Worm (Caenorhabditis elegans) whole organism, L3 larva: ENCODE data around the gene best-9.
A peak's percentile ranks its signal among the peaks of the same experiment; 100 is the strongest.

Experiments
- R02D3.7 ChIP-seq: fragments of 150-350 bp; optimal IDR thresholded peaks from 2 replicates; lab custom pipeline; 2014; ENCODE audit warnings: missing biosample characterization, missing genetic modification characterization
- ZK546.5 ChIP-seq: sonication (generic microtip); optimal IDR thresholded peaks from 2 replicates; lab custom pipeline; 2017; ENCODE audit warnings: missing biosample characterization, missing genetic modification characterization
- aly-2 ChIP-seq: fragments of 150-350 bp; optimal IDR thresholded peaks from 2 replicates; lab custom pipeline; 2014; ENCODE audit warnings: missing biosample characterization, missing genetic modification characterization
- ceh-16 ChIP-seq: sonication (generic microtip); optimal IDR thresholded peaks from 2 replicates; lab custom pipeline; 2017; ENCODE audit warnings: missing biosample characterization, missing genetic modification characterization
- ceh-9 ChIP-seq: sonication (generic microtip); optimal IDR thresholded peaks from 2 replicates; lab custom pipeline; 2018; ENCODE audit warnings: missing biosample characterization, missing genetic modification characterization
- daf-12 ChIP-seq: fragments of 150-350 bp; optimal IDR thresholded peaks from 2 replicates; lab custom pipeline; 2014; ENCODE audit warnings: missing biosample characterization, missing genetic modification reagents, missing genetic modification characterization
- egl-27 ChIP-seq: sonication (generic microtip); optimal IDR thresholded peaks from 4 replicates; lab custom pipeline; 2017; ENCODE audit warnings: missing biosample characterization, missing genetic modification reagents, missing genetic modification characterization
- egl-5 ChIP-seq: fragments of 150-350 bp; optimal IDR thresholded peaks from 2 replicates; lab custom pipeline; 2017; ENCODE audit warnings: missing biosample characterization, missing genetic modification reagents, missing genetic modification characterization, inconsistent platforms
- elt-2 ChIP-seq: sonication (generic microtip); optimal IDR thresholded peaks from 2 replicates; lab custom pipeline; 2016; ENCODE audit warnings: missing genetic modification reagents, mild to moderate bottlenecking, missing genetic modification characterization, missing compliant biosample characterization
- elt-3 ChIP-seq, 3 experiments: fragments of 150-350 bp in 1 of 3; sonication (generic microtip) in 2 of 3; optimal IDR thresholded peaks; 2 replicates in 2 of 3; 4 replicates in 1 of 3; lab custom pipeline; 2014 to 2017; ENCODE audit warnings: missing biosample characterization in 3 of 3, missing genetic modification characterization in 3 of 3
- eor-1 ChIP-seq, 2 experiments: fragments of 150-350 bp; optimal IDR thresholded peaks; 2 replicates each; lab custom pipeline; 2014 to 2018; ENCODE audit warnings: missing biosample characterization in 2 of 2, missing genetic modification characterization in 2 of 2
- fkh-2 ChIP-seq: fragments of 150-350 bp; optimal IDR thresholded peaks from 2 replicates; lab custom pipeline; 2014; ENCODE audit warnings: missing biosample characterization, missing genetic modification reagents, missing genetic modification characterization
- fos-1 ChIP-seq: fragments of 150-350 bp; optimal IDR thresholded peaks from 2 replicates; lab custom pipeline; 2014; ENCODE audit warnings: missing biosample characterization, missing genetic modification characterization
- hmg-11 ChIP-seq: sonication (generic microtip); optimal IDR thresholded peaks from 2 replicates; lab custom pipeline; 2016; ENCODE audit warnings: missing genetic modification characterization, missing compliant biosample characterization
- lin-15B ChIP-seq: fragments of 150-350 bp; optimal IDR thresholded peaks from 2 replicates; lab custom pipeline; 2014; ENCODE audit warnings: missing biosample characterization, missing genetic modification characterization
- lin-39 ChIP-seq: fragments of 150-350 bp; optimal IDR thresholded peaks from 2 replicates; lab custom pipeline; 2018; ENCODE audit warnings: missing biosample characterization, missing genetic modification reagents, missing genetic modification characterization
- lsy-12 ChIP-seq: sonication (generic microtip); optimal IDR thresholded peaks from 2 replicates; lab custom pipeline; 2016; ENCODE audit warnings: mild to moderate bottlenecking, missing genetic modification characterization, missing compliant biosample characterization
- mdl-1 ChIP-seq: fragments of 150-350 bp; optimal IDR thresholded peaks from 2 replicates; lab custom pipeline; 2014; ENCODE audit warnings: missing biosample characterization, missing genetic modification characterization
- mml-1 ChIP-seq: fragments of 150-350 bp; sonication (generic microtip); optimal IDR thresholded peaks from 3 replicates; lab custom pipeline; 2014; ENCODE audit warnings: missing biosample characterization, missing genetic modification characterization
- nfya-1 ChIP-seq: sonication (generic microtip); optimal IDR thresholded peaks from 2 replicates; lab custom pipeline; 2017; ENCODE audit warnings: missing genetic modification characterization, mild to moderate bottlenecking, missing compliant biosample characterization, antibody characterized with exemption, moderate library complexity; ENCODE audit not compliant: insufficient read depth
- nhr-11 ChIP-seq: fragments of 150-350 bp; optimal IDR thresholded peaks from 2 replicates; lab custom pipeline; 2014; ENCODE audit warnings: missing biosample characterization, missing genetic modification characterization
- nhr-12 ChIP-seq: fragments of 150-350 bp; optimal IDR thresholded peaks from 2 replicates; lab custom pipeline; 2014; ENCODE audit warnings: missing biosample characterization, missing genetic modification characterization
- nhr-23 ChIP-seq: fragments of 150-350 bp; optimal IDR thresholded peaks from 2 replicates; lab custom pipeline; 2014; ENCODE audit warnings: missing biosample characterization, missing genetic modification reagents, missing genetic modification characterization
- nhr-43 ChIP-seq: sonication (generic microtip); optimal IDR thresholded peaks from 2 replicates; lab custom pipeline; 2016; ENCODE audit warnings: mild to moderate bottlenecking, missing genetic modification characterization, missing compliant biosample characterization; ENCODE audit not compliant: poor library complexity, severe bottlenecking
- nhr-76 ChIP-seq: fragments of 150-350 bp; sonication (generic microtip); optimal IDR thresholded peaks from 5 replicates; lab custom pipeline; 2014; ENCODE audit warnings: missing biosample characterization, missing genetic modification characterization
- pha-4 ChIP-seq: fragments of 150-350 bp; optimal IDR thresholded peaks from 2 replicates; lab custom pipeline; 2014; ENCODE audit warnings: missing biosample characterization, missing genetic modification reagents, missing genetic modification characterization
- pqm-1 ChIP-seq: fragments of 150-350 bp; optimal IDR thresholded peaks from 2 replicates; lab custom pipeline; 2017; ENCODE audit warnings: missing biosample characterization, missing genetic modification characterization, inconsistent platforms
- sea-2 ChIP-seq: fragments of 150-350 bp; sonication (generic microtip); optimal IDR thresholded peaks from 4 replicates; lab custom pipeline; 2014; ENCODE audit warnings: missing biosample characterization, missing genetic modification reagents, missing genetic modification characterization
- skn-1 ChIP-seq: fragments of 150-350 bp; optimal IDR thresholded peaks from 2 replicates; lab custom pipeline; 2014; ENCODE audit warnings: missing biosample characterization, missing genetic modification characterization
- snpc-4 ChIP-seq: fragments of 150-350 bp; optimal IDR thresholded peaks from 2 replicates; lab custom pipeline; 2014; ENCODE audit warnings: missing biosample characterization, missing genetic modification characterization
- tbx-2 ChIP-seq: sonication (generic microtip); optimal IDR thresholded peaks from 2 replicates; lab custom pipeline; 2016; ENCODE audit warnings: mild to moderate bottlenecking, missing genetic modification characterization, missing compliant biosample characterization
- unc-39 ChIP-seq: sonication (generic microtip); optimal IDR thresholded peaks from 4 replicates; lab custom pipeline; 2017; ENCODE audit warnings: missing biosample characterization, missing genetic modification characterization
- ztf-11 ChIP-seq: fragments of 150-350 bp; optimal IDR thresholded peaks from 2 replicates; lab custom pipeline; 2014; ENCODE audit warnings: missing biosample characterization, missing genetic modification characterization

Gene best-9

ce11 chrIV:6556624-6557368, 3.7 kb upstream of the best-9 start, which contains the start of gene try-3:
try-3 (plus strand) TSS chrIV:6557155.
- TF ChIP-seq R02D3.7 (tag; lab: Kevin White, UChicago) (peak; percentile 14), nhr-76 (tag; lab: Kevin White, UChicago) (no peak), nfya-1 (tag; lab: Kevin White, UChicago) (peak; percentile 71), ZK546.5 (tag; lab: Kevin White, UChicago) (no peak), nhr-43 (tag; lab: Kevin White, UChicago) (peak; percentile 76), mml-1 (tag; lab: Kevin White, UChicago) (no peak), nhr-23 (tag; lab: Kevin White, UChicago) (peak; percentile 32), pha-4 (tag; lab: Kevin White, UChicago) (peak; percentile 70), egl-27 (tag; lab: Kevin White, UChicago) (peak; percentile 33), ceh-16 (tag; lab: Kevin White, UChicago) (no peak), ztf-11 (tag; lab: Kevin White, UChicago) (no peak), lsy-12 (tag; lab: Kevin White, UChicago) (peak; percentile 21), pqm-1 (tag; lab: Kevin White, UChicago) (peak; percentile 43), elt-2 (peak; percentile 56), fos-1 (tag; lab: Kevin White, UChicago) (no peak), lin-15B (tag; lab: Kevin White, UChicago) (peak; percentile 49), daf-12 (tag; lab: Kevin White, UChicago) (no peak), lin-39 (tag; lab: Kevin White, UChicago) (peak; percentile 88), eor-1 (tag; optimal IDR thresholded peaks at IDR 0.05; lab: Kevin White, UChicago) (no peak), hmg-11 (tag; lab: Kevin White, UChicago) (peak; percentile 77), unc-39 (no peak), skn-1 (peak; percentile 33), mdl-1 (tag; lab: Kevin White, UChicago) (no peak), elt-3 (tag; optimal IDR thresholded peaks at IDR 0.05; lab: Kevin White, UChicago) (peak in 1 of 3 experiments; percentile 63), snpc-4 (tag; lab: Kevin White, UChicago) (peak; percentile 58)

- peak; percentile 38 for TF ChIP-seq pha-4 (tag; lab: Kevin White, UChicago)
- no peak for TF ChIP-seq fkh-2 (tag; lab: Kevin White, UChicago)
Measured at ce11 chrIV:6562039-6562438, 1.5 kb downstream of the best-9 start.

- TF ChIP-seq elt-2 (no peak), snpc-4 (tag; lab: Kevin White, UChicago) (peak; percentile 44), elt-3 (tag; optimal IDR thresholded peaks at IDR 0.05; lab: Kevin White, UChicago) (no peak)
Measured at ce11 chrIV:6565605-6566004, 5.1 kb downstream of the best-9 start.

ce11 chrIV:6572238-6572637, 11.7 kb downstream of the best-9 start, which contains the start of gene bicd-1:
bicd-1 (minus strand) TSS chrIV:6572338.
- TF ChIP-seq snpc-4 (tag; lab: Kevin White, UChicago) (no peak), daf-12 (tag; lab: Kevin White, UChicago) (no peak), eor-1 (tag; optimal IDR thresholded peaks at IDR 0.05; lab: Kevin White, UChicago) (no peak), tbx-2 (no peak), R02D3.7 (tag; lab: Kevin White, UChicago) (no peak), nhr-11 (tag; lab: Kevin White, UChicago) (no peak), nhr-12 (tag; lab: Kevin White, UChicago) (no peak), mml-1 (tag; lab: Kevin White, UChicago) (no peak), unc-39 (no peak), ceh-9 (tag; lab: Kevin White, UChicago) (no peak), lin-39 (tag; lab: Kevin White, UChicago) (no peak), hmg-11 (tag; lab: Kevin White, UChicago) (no peak), sea-2 (no peak), lsy-12 (tag; lab: Kevin White, UChicago) (no peak), lin-15B (tag; lab: Kevin White, UChicago) (no peak), aly-2 (tag; lab: Kevin White, UChicago) (no peak), egl-5 (tag; lab: Kevin White, UChicago) (no peak)
